Worm (Caenorhabditis elegans): ENCODE results near the gene C27A7.5.

The C27A7.5 gene

ce11 chrV:12115150-12115549 is 47.0 kb downstream of the C27A7.5 start:
- peak in 1 of 2 experiments; percentile 97 for TF ChIP-seq unc-62 (GFP tag; optimal IDR thresholded peaks at IDR 0.05 in 1 of 2)
- TF ChIP-seq unc-62 (tag; optimal IDR thresholded peaks at IDR 0.05), result no peak
- TF ChIP-seq dmd-6 (GFP tag; IDR thresholded peaks at IDR 0.05), result peak; percentile 75
- no peak for TF ChIP-seq daf-16 (GFP tag; optimal IDR thresholded peaks at IDR 0.05)
- peak; percentile 69 for TF ChIP-seq daf-16 (tag; optimal IDR thresholded peaks at IDR 0.05)
- TF ChIP-seq dve-1 (tag; optimal IDR thresholded peaks at IDR 0.05; ENCODE audit: insufficient read depth), result peak; percentile 38
- no peak for TF ChIP-seq daf-19 (GFP tag; conservative IDR thresholded peaks at IDR 0.05)
- TF ChIP-seq lin-15B (tag; optimal IDR thresholded peaks at IDR 0.05), result no peak
- peak; percentile 81 for TF ChIP-seq nhr-28 (tag; optimal IDR thresholded peaks at IDR 0.05)

- TF ChIP-seq nhr-6 (tag; optimal IDR thresholded peaks at IDR 0.05) (no peak), dmd-6 (GFP tag; IDR thresholded peaks at IDR 0.05) (no peak)
Observed at ce11 chrV:12114693-12115092, 47.4 kb downstream of the C27A7.5 start, which contains the start of gene spin-1. TSS of gene spin-1 (plus strand) at chrV:12114993.

ce11 chrV:12113726-12114125 is 48.4 kb downstream of the C27A7.5 start:
- TF ChIP-seq nhr-11 (tag; optimal IDR thresholded peaks at IDR 0.05) (no peak), mdl-1 (tag; optimal IDR thresholded peaks at IDR 0.05) (peak in 1 of 2 experiments; percentile 13), php-3 (GFP tag; IDR thresholded peaks at IDR 0.05) (no peak), mes-2 (tag; optimal IDR thresholded peaks at IDR 0.05; ENCODE audit: poor library complexity, severe bottlenecking) (no peak), daf-12 (tag; optimal IDR thresholded peaks at IDR 0.05) (no peak), ceh-44 (GFP tag; IDR thresholded peaks at IDR 0.05) (no peak), dmd-6 (GFP tag; IDR thresholded peaks at IDR 0.05) (peak; percentile 54), nhr-28 (tag; optimal IDR thresholded peaks at IDR 0.05) (peak; percentile 91), aha-1 (tag) (peak; percentile 30), nhr-10 (tag; optimal IDR thresholded peaks at IDR 0.05) (no peak), pqm-1 (tag; optimal IDR thresholded peaks at IDR 0.05) (peak; percentile 85), mxl-3 (GFP tag; optimal IDR thresholded peaks at IDR 0.05) (peak; percentile 66), nhr-25 (tag; optimal IDR thresholded peaks at IDR 0.05; ENCODE audit: borderline replicate concordance, insufficient read depth) (no peak), cey-2 (tag; optimal IDR thresholded peaks at IDR 0.05; ENCODE audit: borderline replicate concordance, insufficient read depth) (no peak), nhr-77 (tag; optimal IDR thresholded peaks at IDR 0.05) (peak; percentile 3), T20F7.1 (GFP tag; optimal IDR thresholded peaks at IDR 0.05) (no peak)

- TF ChIP-seq ama-1 (optimal IDR thresholded peaks at IDR 0.05) (no peak), lin-38 (GFP tag; IDR thresholded peaks at IDR 0.05) (no peak), nhr-28 (tag; optimal IDR thresholded peaks at IDR 0.05) (peak; percentile 46), zfp-3 (GFP tag; conservative IDR thresholded peaks at IDR 0.05) (no peak), unc-62 (GFP tag; optimal IDR thresholded peaks at IDR 0.05 in 1 of 2) (no peak), unc-62 (tag; optimal IDR thresholded peaks at IDR 0.05) (no peak), daf-8 (GFP tag; IDR thresholded peaks at IDR 0.05) (no peak), php-3 (GFP tag; IDR thresholded peaks at IDR 0.05) (no peak), hlh-30 (tag; optimal IDR thresholded peaks at IDR 0.05; ENCODE audit: insufficient read depth) (peak; percentile 56), snpc-1.2 (GFP tag; IDR thresholded peaks at IDR 0.05) (no peak), ceh-20 (GFP tag; IDR thresholded peaks at IDR 0.05) (no peak), fkh-10 (GFP tag; optimal IDR thresholded peaks at IDR 0.05) (no peak), lin-15B (tag; optimal IDR thresholded peaks at IDR 0.05) (no peak), gei-8 (GFP tag; optimal IDR thresholded peaks at IDR 0.05) (no peak), snpc-4 (tag; optimal IDR thresholded peaks at IDR 0.05) (no peak), ceh-32 (tag; optimal IDR thresholded peaks at IDR 0.05; ENCODE audit: poor library complexity) (no peak), aha-1 (tag) (peak; percentile 23), R02D3.7 (tag; optimal IDR thresholded peaks at IDR 0.05) (no peak), tra-1 (GFP tag; IDR thresholded peaks at IDR 0.05) (no peak), F26F4.8 (GFP tag; conservative IDR thresholded peaks at IDR 0.05) (no peak), nhr-6 (tag; optimal IDR thresholded peaks at IDR 0.05) (peak; percentile 53), mes-2 (tag; optimal IDR thresholded peaks at IDR 0.05; ENCODE audit: poor library complexity, severe bottlenecking) (peak; percentile 19), nhr-77 (tag; optimal IDR thresholded peaks at IDR 0.05) (no peak), zag-1 (tag; optimal IDR thresholded peaks at IDR 0.05) (no peak), mxl-3 (GFP tag; optimal IDR thresholded peaks at IDR 0.05) (no peak), ces-1 (GFP tag; optimal IDR thresholded peaks at IDR 0.05) (no peak), fos-1 (tag; optimal IDR thresholded peaks at IDR 0.05) (no peak), madf-5 (GFP tag; IDR thresholded peaks at IDR 0.05) (no peak), skn-1 (tag; optimal IDR thresholded peaks at IDR 0.05) (no peak), unc-130 (GFP tag; optimal IDR thresholded peaks at IDR 0.05) (no peak), dmd-6 (GFP tag; IDR thresholded peaks at IDR 0.05) (no peak), vab-7 (GFP tag; IDR thresholded peaks at IDR 0.05) (no peak)
Observed at ce11 chrV:12111452-12111851, 50.7 kb downstream of the C27A7.5 start, which contains the start of gene lhpp-1. TSS of gene lhpp-1 (minus strand) at chrV:12111805.

Measured in whole organism, L4 larva.